Worm (Caenorhabditis elegans) whole organism, L2 larva: Measurements from ENCODE around the gene odc-1.

ENCODE experiments used
- Y55F3AM.14 ChIP-seq: fragments of 200-800 bp; sonication (Bioruptor generic); optimal IDR thresholded peaks from 2 replicates; lab custom pipeline; 2018; ENCODE audit warnings: mild to moderate bottlenecking, missing genetic modification characterization, missing compliant biosample characterization
- blmp-1 ChIP-seq: sonication (generic microtip); optimal IDR thresholded peaks from 2 replicates; lab custom pipeline; 2017; ENCODE audit warnings: missing genetic modification characterization, mild to moderate bottlenecking, missing compliant biosample characterization, antibody characterized with exemption, moderate library complexity; ENCODE audit not compliant: insufficient read depth
- lin-13 ChIP-seq: fragments of 150-350 bp; optimal IDR thresholded peaks from 2 replicates; lab custom pipeline; 2014; ENCODE audit warnings: missing biosample characterization, missing genetic modification reagents, missing genetic modification characterization
- nhr-10 ChIP-seq: sonication (generic microtip); optimal IDR thresholded peaks from 2 replicates; lab custom pipeline; 2017; ENCODE audit warnings: missing biosample characterization, missing genetic modification characterization
- sma-3 ChIP-seq: sonication (generic microtip); optimal IDR thresholded peaks from 2 replicates; lab custom pipeline; 2016; ENCODE audit warnings: missing genetic modification reagents, missing genetic modification characterization, missing compliant biosample characterization
- unc-62 ChIP-seq: fragments of 150-350 bp; optimal IDR thresholded peaks from 2 replicates; lab custom pipeline; 2014; ENCODE audit warnings: missing biosample characterization, missing genetic modification reagents, missing genetic modification characterization
- ztf-11 ChIP-seq: sonication (generic microtip); optimal IDR thresholded peaks from 2 replicates; lab custom pipeline; 2017; ENCODE audit warnings: missing biosample characterization, missing genetic modification characterization

DNA sequence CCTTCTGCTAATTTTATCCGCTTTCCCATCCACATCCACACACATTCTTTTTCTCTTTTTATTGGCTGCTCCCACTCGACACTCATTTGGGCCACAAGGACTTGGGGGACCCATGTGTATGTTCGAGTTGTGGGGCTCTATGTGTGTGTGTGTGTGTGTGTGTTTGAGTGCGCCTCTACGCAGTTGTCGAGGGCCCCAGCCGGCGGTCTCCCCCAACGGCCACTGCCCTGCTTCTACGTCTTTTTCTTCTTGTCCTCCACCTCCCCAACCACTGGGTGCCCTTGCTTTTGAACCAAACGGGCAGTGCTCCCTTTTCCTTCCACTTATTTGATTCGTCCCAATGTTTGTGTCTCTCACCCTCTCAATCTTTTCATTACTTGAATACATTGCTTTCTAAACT is 19.4 kb downstream of the odc-1 start:
- TF ChIP-seq Y55F3AM.14 (GFP tag; lab: Kevin White, UChicago) (no peak), blmp-1 (tag; lab: Kevin White, UChicago) (no peak), unc-62 (GFP tag; lab: Kevin White, UChicago) (no peak), lin-13 (no peak), ztf-11 (tag; lab: Kevin White, UChicago) (no peak), sma-3 (GFP tag; lab: Kevin White, UChicago) (no peak), nhr-10 (tag; lab: Kevin White, UChicago) (no peak)
